Worm (Caenorhabditis elegans): ENCODE data around the gene Y76B12C.6.

Gene Y76B12C.6

DNA sequence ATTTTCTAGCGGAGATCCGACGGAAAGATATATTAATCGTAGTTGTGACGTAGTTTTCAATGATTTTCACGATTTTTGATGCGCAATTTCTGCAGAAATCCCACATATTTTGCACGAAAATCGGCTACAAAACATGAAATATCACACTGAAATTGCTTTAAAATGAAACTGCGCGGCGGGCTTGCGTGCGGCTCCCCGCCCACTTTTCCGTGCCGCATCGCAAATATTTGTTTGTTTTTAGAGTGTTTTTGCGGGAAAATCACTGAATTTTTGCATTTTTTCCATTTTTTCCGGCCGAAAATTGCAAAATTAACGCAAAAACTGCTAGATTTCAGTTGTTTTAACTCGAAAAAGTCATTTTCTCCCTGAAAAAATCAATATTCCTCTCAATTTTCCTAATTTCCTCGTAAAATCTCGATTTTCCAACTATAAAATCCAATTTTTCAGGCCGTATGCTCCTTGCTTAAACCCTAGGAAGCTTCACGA lies at the start of gene Y76B12C.6:
TSS of gene Y76B12C.6 (plus strand) at position 436 of the 486 bp plus-strand sequence.
- TF ChIP-seq med-1 (GFP tag; optimal IDR thresholded peaks at IDR 0.05; ENCODE audit: insufficient read depth) (peak; percentile 38), ztf-29 (GFP tag; IDR thresholded peaks at IDR 0.05) (peak; percentile 56; the same call in 1 of the 2 replicates), T22C8.4 (GFP tag; IDR thresholded peaks at IDR 0.05) (0 out of 2 replicates have a peak, but pooled peaks have one; percentile 6), tab-1 (GFP tag; IDR thresholded peaks at IDR 0.05) (peak; percentile 65; the same call in 1 of the 2 replicates), flt-1 (GFP tag; IDR thresholded peaks at IDR 0.05) (peak; percentile 79), ztf-23 (GFP tag; IDR thresholded peaks at IDR 0.05) (peak; percentile 74), cog-1 (tag; optimal IDR thresholded peaks at IDR 0.05) (peak; percentile 36), ref-1 (GFP tag; conservative IDR thresholded peaks at IDR 0.05) (0 out of 2 replicates have a peak, but pooled peaks have one; percentile 33), klf-2 (GFP tag; conservative IDR thresholded peaks at IDR 0.05) (0 out of 2 replicates have a peak, but pooled peaks have one; percentile 54)

DNA sequence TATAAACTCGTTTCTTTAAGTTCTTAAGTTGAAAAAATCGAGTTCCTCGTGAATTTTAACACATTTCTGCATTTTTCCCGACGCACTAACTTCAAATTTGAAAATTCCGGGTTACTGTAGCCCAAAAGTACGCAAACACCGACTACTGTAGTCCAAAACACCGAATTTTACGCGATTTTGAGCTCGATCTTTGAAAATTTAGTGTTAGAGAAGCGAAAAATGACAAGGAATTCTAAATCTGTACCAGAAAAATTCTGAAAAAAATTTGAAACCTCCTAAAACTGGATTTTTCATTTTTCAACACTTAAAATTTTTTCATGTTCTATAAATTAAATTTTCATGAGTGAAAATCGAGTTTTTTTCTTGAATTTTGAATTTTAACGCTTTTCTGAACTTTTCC lies 36.0 kb upstream of the Y76B12C.6 start:
- TF ChIP-seq ref-1 (GFP tag; conservative IDR thresholded peaks at IDR 0.05) = no peak
- TF ChIP-seq ztf-23 (GFP tag; IDR thresholded peaks at IDR 0.05) = no peak
- TF ChIP-seq med-1 (GFP tag; optimal IDR thresholded peaks at IDR 0.05; ENCODE audit: insufficient read depth) = no peak
- TF ChIP-seq cog-1 (tag; optimal IDR thresholded peaks at IDR 0.05) = no peak
- TF ChIP-seq flt-1 (GFP tag; IDR thresholded peaks at IDR 0.05) = no peak
- no peak for TF ChIP-seq ztf-29 (GFP tag; IDR thresholded peaks at IDR 0.05)
- no peak for TF ChIP-seq klf-2 (GFP tag; conservative IDR thresholded peaks at IDR 0.05)
- TF ChIP-seq T22C8.4 (GFP tag; IDR thresholded peaks at IDR 0.05) = no peak
- no peak for TF ChIP-seq tab-1 (GFP tag; IDR thresholded peaks at IDR 0.05)

DNA sequence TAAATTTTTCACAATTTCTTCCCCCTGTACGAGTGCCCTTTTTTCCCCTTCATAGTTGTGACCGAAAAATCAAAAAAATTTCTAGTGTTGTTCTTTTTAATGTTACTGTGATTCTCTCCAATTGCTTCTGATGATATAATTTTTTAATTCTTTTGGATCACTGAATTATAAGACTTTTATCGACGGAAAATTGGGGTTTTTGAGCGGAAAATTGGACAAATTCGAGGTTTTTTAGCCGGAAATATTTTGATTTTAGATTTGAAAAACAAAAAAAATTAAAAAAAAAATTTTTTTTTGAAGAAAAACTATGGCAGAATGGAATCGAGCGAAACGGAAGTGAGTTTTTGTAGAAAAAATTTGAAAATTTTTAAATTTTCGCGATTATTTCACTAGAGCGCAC lies 33.3 kb upstream of the Y76B12C.6 start, which contains the start of gene tsen-54:
TSS of gene tsen-54 (plus strand) at position 301 of the 400 bp plus-strand sequence.
- TF ChIP-seq med-1 (GFP tag; optimal IDR thresholded peaks at IDR 0.05; ENCODE audit: insufficient read depth) (no peak), cog-1 (tag; optimal IDR thresholded peaks at IDR 0.05) (no peak), ztf-23 (GFP tag; IDR thresholded peaks at IDR 0.05) (no peak), ref-1 (GFP tag; conservative IDR thresholded peaks at IDR 0.05) (no peak), flt-1 (GFP tag; IDR thresholded peaks at IDR 0.05) (no peak), ztf-29 (GFP tag; IDR thresholded peaks at IDR 0.05) (no peak), klf-2 (GFP tag; conservative IDR thresholded peaks at IDR 0.05) (no peak), T22C8.4 (GFP tag; IDR thresholded peaks at IDR 0.05) (no peak), tab-1 (GFP tag; IDR thresholded peaks at IDR 0.05) (no peak)

DNA sequence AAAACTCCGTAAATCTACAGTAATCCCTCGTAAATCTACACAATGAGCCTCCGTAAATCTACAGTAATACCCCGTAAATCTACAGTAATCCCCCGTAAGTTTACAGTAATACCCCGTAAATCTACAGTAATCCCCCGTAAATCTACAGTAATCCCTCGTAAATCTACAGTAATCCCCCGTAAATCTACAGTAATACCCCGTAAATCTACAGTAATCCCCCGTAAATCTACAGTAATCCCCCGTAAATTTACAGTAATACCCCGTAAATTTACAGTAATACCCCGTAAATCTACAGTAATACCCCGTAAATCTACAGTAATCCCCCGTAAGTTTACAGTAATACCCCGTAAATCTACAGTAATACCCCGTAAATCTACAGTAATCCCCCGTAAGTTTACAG lies 30.6 kb upstream of the Y76B12C.6 start:
- TF ChIP-seq ref-1 (GFP tag; conservative IDR thresholded peaks at IDR 0.05) = peak; percentile 38; the same call in 1 of the 2 replicates
- peak; percentile 36; the same call in 1 of the 2 replicates for TF ChIP-seq ztf-29 (GFP tag; IDR thresholded peaks at IDR 0.05)

DNA sequence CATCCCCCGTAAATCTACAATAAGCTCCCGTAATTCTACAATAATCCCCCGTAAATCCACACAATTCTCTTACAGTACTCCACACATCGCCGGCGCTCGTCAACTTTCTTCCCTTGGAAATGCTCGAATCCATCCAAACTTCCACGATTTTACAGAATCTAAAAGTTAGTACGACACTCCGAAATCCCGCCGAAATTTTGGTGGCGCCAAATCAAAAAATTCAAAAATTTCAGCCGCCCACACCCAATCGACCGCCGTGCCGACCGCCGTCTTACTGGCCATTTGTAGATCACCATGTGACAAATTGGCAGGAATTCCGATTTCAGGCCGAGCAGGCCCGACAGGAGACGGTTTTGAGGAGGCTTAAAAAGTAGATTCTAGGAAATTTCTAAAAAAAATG lies 28.9 kb upstream of the Y76B12C.6 start:
- TF ChIP-seq ref-1 (GFP tag; conservative IDR thresholded peaks at IDR 0.05) = no peak
- TF ChIP-seq cog-1 (tag; optimal IDR thresholded peaks at IDR 0.05) = no peak
- TF ChIP-seq med-1 (GFP tag; optimal IDR thresholded peaks at IDR 0.05; ENCODE audit: insufficient read depth) = no peak
- no peak for TF ChIP-seq tab-1 (GFP tag; IDR thresholded peaks at IDR 0.05)
- TF ChIP-seq klf-2 (GFP tag; conservative IDR thresholded peaks at IDR 0.05) = no peak
- no peak for TF ChIP-seq flt-1 (GFP tag; IDR thresholded peaks at IDR 0.05)
- TF ChIP-seq T22C8.4 (GFP tag; IDR thresholded peaks at IDR 0.05) = no peak

DNA sequence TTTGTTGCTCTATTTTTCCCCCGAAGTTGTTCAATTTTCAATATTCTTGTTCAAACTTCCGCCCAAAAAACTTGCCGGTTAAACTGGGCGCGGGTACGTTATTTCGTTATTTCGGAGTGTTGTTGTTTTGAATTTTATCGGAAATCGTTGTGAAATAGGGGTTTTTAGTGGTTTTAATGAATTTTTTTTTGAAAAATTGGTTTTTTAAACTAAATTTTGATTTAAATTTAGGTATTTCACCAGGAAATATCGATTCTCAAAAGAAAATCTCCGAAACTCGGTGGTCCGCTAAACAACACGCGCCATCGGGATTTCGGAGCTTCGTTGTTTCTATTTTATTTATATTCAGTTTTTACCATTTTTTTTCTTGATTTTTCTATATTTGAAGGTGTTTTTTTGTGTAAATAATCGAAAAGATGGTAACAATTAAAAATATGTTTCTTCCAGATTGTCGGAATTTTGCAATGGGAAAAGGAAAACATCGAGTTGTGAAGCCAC lies 28.0 kb upstream of the Y76B12C.6 start, which contains the start of gene F52C12.2:
TSS of gene F52C12.2 (plus strand) at position 448 of the 498 bp plus-strand sequence.
- TF ChIP-seq T22C8.4 (GFP tag; IDR thresholded peaks at IDR 0.05) (0 out of 2 replicates have a peak, but pooled peaks have one; percentile 45), ztf-23 (GFP tag; IDR thresholded peaks at IDR 0.05) (no peak)

DNA sequence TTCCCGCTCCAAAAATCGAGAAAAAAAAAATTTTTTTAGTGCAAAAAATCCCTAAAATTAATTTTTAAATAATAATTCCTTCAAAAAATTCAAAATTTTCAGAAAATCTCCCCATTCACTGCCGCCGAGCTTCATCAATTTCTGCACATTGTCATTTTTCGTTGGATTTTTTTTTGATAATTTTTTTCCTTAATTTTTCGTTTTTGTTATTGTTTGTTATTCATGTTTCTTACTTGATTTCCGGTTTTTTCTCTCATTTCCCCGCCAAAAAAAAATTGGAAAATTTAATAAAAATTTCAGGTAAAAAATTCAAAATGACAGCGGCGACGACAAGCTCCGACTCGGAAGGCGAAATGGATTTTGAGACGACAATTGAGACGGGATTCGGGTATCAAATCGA lies 24.8 kb upstream of the Y76B12C.6 start, which contains the start of gene F52C12.6:
TSS of gene F52C12.6 (plus strand) at position 301 of the 400 bp plus-strand sequence.
- no peak for TF ChIP-seq cog-1 (tag; optimal IDR thresholded peaks at IDR 0.05)
- no peak for TF ChIP-seq klf-2 (GFP tag; conservative IDR thresholded peaks at IDR 0.05)
- TF ChIP-seq flt-1 (GFP tag; IDR thresholded peaks at IDR 0.05) = no peak

DNA sequence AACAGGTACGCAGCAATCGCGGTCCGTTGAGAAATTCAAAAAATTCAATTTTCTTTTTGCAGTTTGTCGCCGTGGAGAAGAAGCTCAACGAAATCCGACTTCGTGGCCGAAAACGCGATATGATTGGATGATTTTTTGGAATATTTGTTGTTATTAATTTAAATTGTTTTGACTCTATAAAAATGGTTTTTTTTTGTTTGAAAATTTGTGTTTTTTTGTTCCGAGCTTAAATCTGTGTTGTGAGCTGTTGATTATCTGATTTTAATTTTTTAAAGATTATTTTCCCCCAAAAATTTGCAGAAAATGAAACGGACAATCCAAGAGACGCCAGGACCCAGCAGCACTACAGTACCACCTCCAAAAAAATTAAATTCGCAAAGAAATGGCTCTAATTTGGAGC lies 21.6 kb upstream of the Y76B12C.6 start, which contains the start of gene tdpo-1:
TSS of gene tdpo-1 (plus strand) at position 301 of the 400 bp plus-strand sequence.
- TF ChIP-seq klf-2 (GFP tag; conservative IDR thresholded peaks at IDR 0.05) (no peak), ztf-29 (GFP tag; IDR thresholded peaks at IDR 0.05) (no peak), ref-1 (GFP tag; conservative IDR thresholded peaks at IDR 0.05) (no peak), tab-1 (GFP tag; IDR thresholded peaks at IDR 0.05) (no peak), T22C8.4 (GFP tag; IDR thresholded peaks at IDR 0.05) (no peak), flt-1 (GFP tag; IDR thresholded peaks at IDR 0.05) (no peak), ztf-23 (GFP tag; IDR thresholded peaks at IDR 0.05) (no peak), cog-1 (tag; optimal IDR thresholded peaks at IDR 0.05) (no peak), med-1 (GFP tag; optimal IDR thresholded peaks at IDR 0.05; ENCODE audit: insufficient read depth) (no peak)

DNA sequence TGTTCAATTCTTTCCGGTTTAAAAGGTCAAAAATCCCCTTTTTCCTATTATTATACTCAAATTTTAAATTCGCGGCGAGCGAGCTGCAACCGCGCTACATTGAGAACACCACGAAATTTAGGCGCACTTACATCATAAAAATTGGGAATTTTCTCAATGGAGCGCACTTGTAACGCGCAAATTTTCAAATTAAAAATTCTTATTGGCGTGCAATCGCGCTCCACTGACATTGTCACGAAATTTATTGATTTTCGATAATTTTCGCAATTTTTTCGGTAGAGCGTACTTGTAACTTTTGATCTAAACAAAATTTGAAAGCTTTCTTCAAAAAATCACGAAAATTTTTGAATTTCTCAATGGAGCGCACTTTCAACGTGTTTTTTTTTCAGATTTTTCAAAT lies 17.9 kb upstream of the Y76B12C.6 start, which contains the start of gene ulp-3:
TSS of gene ulp-3 (plus strand) at position 388 of the 400 bp plus-strand sequence.
- TF ChIP-seq ref-1 (GFP tag; conservative IDR thresholded peaks at IDR 0.05) (no peak), ztf-29 (GFP tag; IDR thresholded peaks at IDR 0.05) (no peak), med-1 (GFP tag; optimal IDR thresholded peaks at IDR 0.05; ENCODE audit: insufficient read depth) (no peak), T22C8.4 (GFP tag; IDR thresholded peaks at IDR 0.05) (no peak), tab-1 (GFP tag; IDR thresholded peaks at IDR 0.05) (no peak), ztf-23 (GFP tag; IDR thresholded peaks at IDR 0.05) (no peak), flt-1 (GFP tag; IDR thresholded peaks at IDR 0.05) (no peak), cog-1 (tag; optimal IDR thresholded peaks at IDR 0.05) (no peak), klf-2 (GFP tag; conservative IDR thresholded peaks at IDR 0.05) (no peak)

DNA sequence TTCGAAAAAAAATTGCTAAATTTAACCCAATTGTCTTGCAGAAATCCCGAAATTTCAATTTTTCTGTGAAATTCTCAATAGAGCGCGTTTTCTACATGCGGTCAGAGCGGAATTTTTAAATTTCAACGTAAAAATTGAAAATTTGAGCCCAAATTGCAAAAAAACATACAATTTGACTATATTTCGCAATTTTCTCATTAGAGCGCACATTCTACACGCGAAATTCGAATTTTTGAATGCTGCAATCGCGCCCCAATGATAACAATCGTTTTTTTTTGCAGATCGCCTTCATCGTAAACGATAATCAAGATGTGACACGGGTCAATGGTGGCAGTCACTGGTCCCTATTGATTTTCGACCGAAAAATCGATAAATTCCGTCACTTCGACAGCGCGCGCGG lies 17.1 kb upstream of the Y76B12C.6 start:
- no peak for TF ChIP-seq ref-1 (GFP tag; conservative IDR thresholded peaks at IDR 0.05)
- no peak for TF ChIP-seq T22C8.4 (GFP tag; IDR thresholded peaks at IDR 0.05)
- no peak for TF ChIP-seq tab-1 (GFP tag; IDR thresholded peaks at IDR 0.05)

Measured in whole organism, midembryonic.